Fruit fly (Drosophila melanogaster) whole organism, embryonic: ENCODE measurements around the gene CG4629.
A peak's percentile ranks its signal among the peaks of the same experiment; 100 is the strongest.

Experiments used
- CG10147 ChIP-seq: fragments of 200-800 bp; sonication (Bioruptor generic); optimal IDR thresholded peaks from 2 replicates; lab custom pipeline; 2019; ENCODE audit warnings: missing biosample characterization, mild to moderate bottlenecking, missing genetic modification characterization, moderate library complexity
- CG10543 ChIP-seq: fragments of 200-800 bp; sonication (Bioruptor generic); optimal IDR thresholded peaks from 3 replicates; lab custom pipeline; 2017; ENCODE audit warnings: missing biosample characterization, mild to moderate bottlenecking, missing genetic modification characterization, moderate library complexity
- CG10654 ChIP-seq: fragments of 200-800 bp; sonication (Bioruptor generic); optimal IDR thresholded peaks from 2 replicates; lab custom pipeline; 2016; ENCODE audit warnings: missing biosample characterization, missing genetic modification characterization
- CG12769 ChIP-seq: fragments of 200-800 bp; sonication (Bioruptor generic); optimal IDR thresholded peaks from 2 replicates; lab custom pipeline; 2019; ENCODE audit warnings: missing biosample characterization, mild to moderate bottlenecking, missing genetic modification characterization, moderate library complexity
- CG13775 ChIP-seq: fragments of 200-800 bp; sonication (Bioruptor generic); optimal IDR thresholded peaks from 3 replicates; lab custom pipeline; 2017; ENCODE audit warnings: missing biosample characterization, mild to moderate bottlenecking, missing genetic modification characterization
- CG15269 ChIP-seq: fragments of 200-800 bp; sonication (Bioruptor generic); optimal IDR thresholded peaks from 2 replicates; lab custom pipeline; 2018; ENCODE audit warnings: missing biosample characterization, mild to moderate bottlenecking, missing genetic modification characterization, moderate library complexity
- CG16815 ChIP-seq: fragments of 200-800 bp; sonication (Bioruptor generic); optimal IDR thresholded peaks from 3 replicates; lab custom pipeline; 2017; ENCODE audit warnings: missing biosample characterization, mild to moderate bottlenecking, missing genetic modification characterization
- CG17612 ChIP-seq: fragments of 200-800 bp; sonication (Bioruptor generic); IDR thresholded peaks from 2 replicates; pipeline ENCODE4 v1.3.6; 2022; ENCODE audit warnings: missing biosample characterization, missing genetic modification characterization
- CG2129 ChIP-seq: fragments of 200-800 bp; sonication (Bioruptor generic); IDR thresholded peaks from 2 replicates; pipeline ENCODE4 v1.3.6; 2022; ENCODE audit warnings: missing biosample characterization, missing genetic modification characterization; ENCODE audit not compliant: partially characterized antibody
- CG30431 ChIP-seq: fragments of 200-800 bp; sonication (Bioruptor generic); optimal IDR thresholded peaks from 2 replicates; lab custom pipeline; 2017; ENCODE audit warnings: missing biosample characterization, missing genetic modification characterization
- CG31441 ChIP-seq: fragments of 200-800 bp; sonication (Bioruptor generic); IDR thresholded peaks from 2 replicates; pipeline ENCODE4 v1.3.6; 2022; ENCODE audit warnings: missing biosample characterization, missing genetic modification characterization
- CG33557 ChIP-seq: fragments of 200-800 bp; sonication (Bioruptor generic); optimal IDR thresholded peaks from 2 replicates; lab custom pipeline; 2019; ENCODE audit warnings: missing biosample characterization, mild to moderate bottlenecking, missing genetic modification characterization, moderate library complexity
- CG3838 ChIP-seq: fragments of 200-800 bp; sonication (Bioruptor generic); optimal IDR thresholded peaks from 3 replicates; lab custom pipeline; 2016; ENCODE audit warnings: missing biosample characterization, missing genetic modification characterization
- CG3847 ChIP-seq: fragments of 200-800 bp; sonication (Bioruptor generic); IDR thresholded peaks from 2 replicates; pipeline ENCODE4 v1.3.6; 2022; ENCODE audit warnings: missing biosample characterization, missing genetic modification characterization
- CG4282 ChIP-seq: fragments of 200-800 bp; sonication (Bioruptor generic); optimal IDR thresholded peaks from 2 replicates; lab custom pipeline; 2016; ENCODE audit warnings: missing biosample characterization, missing genetic modification characterization
- CG4707 ChIP-seq: fragments of 200-800 bp; sonication (Bioruptor generic); optimal IDR thresholded peaks from 2 replicates; lab custom pipeline; 2018; ENCODE audit warnings: missing biosample characterization, mild to moderate bottlenecking, missing genetic modification characterization, moderate library complexity
- CG6272 ChIP-seq: fragments of 200-800 bp; sonication (Bioruptor generic); IDR thresholded peaks from 2 replicates; pipeline ENCODE4 v1.3.6; 2022; ENCODE audit warnings: missing biosample characterization, missing genetic modification characterization
- CG7786 ChIP-seq: fragments of 200-800 bp; sonication (Bioruptor generic); optimal IDR thresholded peaks from 2 replicates; lab custom pipeline; 2016; ENCODE audit warnings: missing biosample characterization, missing genetic modification characterization
- CkIIα-i1 ChIP-seq: fragments of 200-800 bp; sonication (Bioruptor generic); IDR thresholded peaks from 2 replicates; pipeline ENCODE4 v1.3.6; 2022; ENCODE audit warnings: missing biosample characterization, missing genetic modification characterization
- CrebB ChIP-seq: fragments of 200-800 bp; sonication (Bioruptor generic); optimal IDR thresholded peaks from 3 replicates; lab custom pipeline; 2018; ENCODE audit warnings: missing biosample characterization, mild to moderate bottlenecking, missing genetic modification characterization
- D ChIP-seq, 2 experiments: fragments of 200-800 bp in 1 of 2; fragments of >200 bp in 1 of 2; sonication (Bioruptor generic) in 1 of 2; optimal IDR thresholded peaks; 2 replicates in 1 of 2; 3 replicates in 1 of 2; lab custom pipeline; 2017; ENCODE audit warnings: mild to moderate bottlenecking in 1 of 2, missing biosample characterization in 1 of 2, missing genetic modification characterization in 1 of 2, missing genetic modification reagents in 1 of 2
- Doc3 ChIP-seq: fragments of 200-800 bp; sonication (Bioruptor generic); IDR thresholded peaks from 3 replicates; pipeline ENCODE4 v1.3.6; 2022; ENCODE audit warnings: missing biosample characterization, missing genetic modification characterization; ENCODE audit not compliant: partially characterized antibody
- HLH4C ChIP-seq: fragments of 200-800 bp; sonication (Bioruptor generic); IDR thresholded peaks from 3 replicates; pipeline ENCODE4 v1.3.6; 2022; ENCODE audit warnings: missing biosample characterization, missing genetic modification characterization; ENCODE audit not compliant: partially characterized antibody
- MESR4 ChIP-seq: fragments of 200-800 bp; sonication (Bioruptor generic); optimal IDR thresholded peaks from 2 replicates; lab custom pipeline; 2018; ENCODE audit warnings: missing biosample characterization, mild to moderate bottlenecking, missing genetic modification characterization, moderate library complexity
- Nf-YB ChIP-seq: fragments of 200-800 bp; sonication (Bioruptor generic); optimal IDR thresholded peaks from 3 replicates; lab custom pipeline; 2019; ENCODE audit warnings: missing biosample characterization, mild to moderate bottlenecking, missing genetic modification characterization, moderate library complexity
- Nf-YC ChIP-seq: fragments of 200-800 bp; optimal IDR thresholded peaks from 3 replicates; lab custom pipeline; 2019; ENCODE audit warnings: missing biosample characterization, mild to moderate bottlenecking, missing genetic modification characterization, moderate library complexity
- Rfx ChIP-seq: fragments of 200-800 bp; sonication (Bioruptor generic); IDR thresholded peaks from 2 replicates; pipeline ENCODE4 v1.3.6; 2022; ENCODE audit warnings: missing biosample characterization, missing genetic modification characterization
- Xrp1 ChIP-seq: fragments of 200-800 bp; sonication (Bioruptor generic); IDR thresholded peaks from 2 replicates; pipeline ENCODE4 v1.3.6; 2022; ENCODE audit warnings: missing biosample characterization, missing genetic modification characterization
- al ChIP-seq: fragments of 200-800 bp; sonication (Bioruptor generic); IDR thresholded peaks from 2 replicates; pipeline ENCODE4 v1.3.6; 2022; ENCODE audit warnings: missing biosample characterization, missing genetic modification characterization
- caup ChIP-seq: fragments of 200-800 bp; sonication (Bioruptor generic); optimal IDR thresholded peaks from 3 replicates; lab custom pipeline; 2017; ENCODE audit warnings: missing biosample characterization, mild to moderate bottlenecking, missing genetic modification characterization, moderate library complexity; ENCODE audit not compliant: severe bottlenecking
- chn ChIP-seq: fragments of 200-800 bp; sonication (Bioruptor generic); optimal IDR thresholded peaks from 2 replicates; lab custom pipeline; 2016; ENCODE audit warnings: missing biosample characterization, missing genetic modification characterization
- corto ChIP-seq: fragments of 200-800 bp; sonication (Bioruptor generic); optimal IDR thresholded peaks from 2 replicates; lab custom pipeline; 2016; ENCODE audit warnings: missing biosample characterization, mild to moderate bottlenecking, missing genetic modification characterization, moderate library complexity
- dimm ChIP-seq: fragments of 200-800 bp; sonication (Bioruptor generic); IDR thresholded peaks from 2 replicates; pipeline ENCODE4 v1.3.6; 2022; ENCODE audit warnings: missing biosample characterization, missing genetic modification characterization
- dm ChIP-seq: fragments of 200-800 bp; sonication (Bioruptor generic); optimal IDR thresholded peaks from 3 replicates; lab custom pipeline; 2016; ENCODE audit warnings: missing biosample characterization, missing genetic modification characterization
- dpn ChIP-seq, 2 experiments: fragments of 200-800 bp; sonication (Bioruptor generic); optimal IDR thresholded peaks; 3 replicates each; lab custom pipeline; 2016; ENCODE audit warnings: missing biosample characterization in 2 of 2, missing genetic modification characterization in 2 of 2
- ewg ChIP-seq: fragments of 200-800 bp; sonication (Bioruptor generic); optimal IDR thresholded peaks from 3 replicates; lab custom pipeline; 2017; ENCODE audit warnings: mild to moderate bottlenecking, missing biosample characterization, missing genetic modification reagents, missing genetic modification characterization
- fd3F ChIP-seq: fragments of 200-800 bp; sonication (Bioruptor generic); optimal IDR thresholded peaks from 2 replicates; lab custom pipeline; 2018; ENCODE audit warnings: missing biosample characterization, mild to moderate bottlenecking, missing genetic modification characterization, moderate library complexity
- gsb-n ChIP-seq: fragments of 200-800 bp; sonication (Bioruptor generic); optimal IDR thresholded peaks from 3 replicates; lab custom pipeline; 2018; ENCODE audit warnings: missing biosample characterization, mild to moderate bottlenecking, missing genetic modification characterization
- hb ChIP-seq: fragments of 200-800 bp; sonication (Bioruptor generic); IDR thresholded peaks from 3 replicates; pipeline ENCODE4 v1.3.6; 2022; ENCODE audit warnings: missing biosample characterization, missing genetic modification characterization; ENCODE audit not compliant: partially characterized antibody
- lilli ChIP-seq: fragments of 200-800 bp; sonication (Bioruptor generic); optimal IDR thresholded peaks from 3 replicates; lab custom pipeline; 2016; ENCODE audit warnings: missing biosample characterization, missing genetic modification characterization
- luna ChIP-seq: fragments of 200-800 bp; sonication (Bioruptor generic); optimal IDR thresholded peaks from 2 replicates; lab custom pipeline; 2016; ENCODE audit warnings: missing biosample characterization, missing genetic modification characterization
- mld ChIP-seq: fragments of 200-800 bp; sonication (Bioruptor generic); IDR thresholded peaks from 3 replicates; pipeline ENCODE4 v1.3.6; 2022; ENCODE audit warnings: missing biosample characterization, missing genetic modification characterization; ENCODE audit not compliant: partially characterized antibody
- odd ChIP-seq: fragments of 200-800 bp; sonication (Bioruptor generic); optimal IDR thresholded peaks from 2 replicates; lab custom pipeline; 2017; ENCODE audit warnings: missing biosample characterization, mild to moderate bottlenecking, missing genetic modification characterization
- pfk ChIP-seq: fragments of 200-800 bp; sonication (Bioruptor generic); optimal IDR thresholded peaks from 2 replicates; lab custom pipeline; 2018; ENCODE audit warnings: missing biosample characterization, mild to moderate bottlenecking, missing genetic modification characterization, moderate library complexity
- pnt ChIP-seq: fragments of 200-800 bp; sonication (Bioruptor generic); optimal IDR thresholded peaks from 3 replicates; lab custom pipeline; 2016; ENCODE audit warnings: missing biosample characterization, missing genetic modification characterization
- sens ChIP-seq: fragments of 200-800 bp; sonication (Bioruptor generic); peaks from one replicate; lab custom pipeline; 2016; ENCODE audit warnings: missing biosample characterization, missing genetic modification characterization
- stc ChIP-seq: fragments of 200-800 bp; sonication (Bioruptor generic); IDR thresholded peaks from 2 replicates; pipeline ENCODE4 v1.3.6; 2022; ENCODE audit warnings: missing biosample characterization, missing genetic modification characterization
- sug ChIP-seq: fragments of 200-800 bp; optimal IDR thresholded peaks from 2 replicates; lab custom pipeline; 2019; ENCODE audit warnings: missing biosample characterization, mild to moderate bottlenecking, missing genetic modification characterization, moderate library complexity
- yki ChIP-seq: fragments of >200 bp; optimal IDR thresholded peaks from 3 replicates; lab custom pipeline; 2018

CG4629 gene

dm6 chr2L:1077469-1077993 lies 24.8 kb downstream of the CG4629 start, which contains the start of the genes S and ast (continued):
- no peak for TF ChIP-seq lilli (GFP tag; lab: Kevin White, UChicago)
- TF ChIP-seq dpn (GFP tag; optimal IDR thresholded peaks at IDR 0.05; lab: Kevin White, UChicago) = peak; percentile 6 to 23
- TF ChIP-seq dm (GFP tag; lab: Kevin White, UChicago) = peak; percentile 93
- TF ChIP-seq Rfx = peak; percentile 62
- TF ChIP-seq chn (GFP tag; lab: Kevin White, UChicago) = peak; percentile 52
- peak; percentile 40 for TF ChIP-seq sug
- TF ChIP-seq corto (GFP tag; lab: Kevin White, UChicago) = no peak
- no peak for TF ChIP-seq gsb-n
- peak; percentile 91 for TF ChIP-seq Doc3 (GFP tag; lab: Robert Waterston, UW)
- peak; percentile 36 for TF ChIP-seq CG4282 (GFP tag; lab: Kevin White, UChicago)
- peak; percentile 59 for TF ChIP-seq CrebB
- no peak for TF ChIP-seq CG15269
- TF ChIP-seq CG17612 = no peak
- TF ChIP-seq pnt = no peak
- TF ChIP-seq CG13775 (GFP tag; lab: Kevin White, UChicago) = no peak
- TF ChIP-seq yki (lab: Kevin White, UChicago) = no peak
- peak; percentile 73 for TF ChIP-seq pfk (GFP tag; lab: Kevin White, UChicago)
- TF ChIP-seq sens (GFP tag; lab: Kevin White, UChicago) = peak; percentile 66
- no peak for TF ChIP-seq CG12769 (tag; lab: Kevin White, UChicago)
- no peak for TF ChIP-seq CkIIα-i1 (GFP tag; lab: Robert Waterston, UW)
- TF ChIP-seq luna (GFP tag; lab: Kevin White, UChicago) = no peak
- no peak for TF ChIP-seq CG10654 (GFP tag; lab: Kevin White, UChicago)
- no peak for TF ChIP-seq fd3F (GFP tag; lab: Kevin White, UChicago)
- TF ChIP-seq CG31441 (GFP tag; lab: Robert Waterston, UW) = 0 out of 2 replicates have a peak, but pooled peaks have one; percentile 28
- TF ChIP-seq Xrp1 (GFP tag; lab: Robert Waterston, UW) = peak; percentile 14; the same call in 1 of the 2 replicates
- TF ChIP-seq hb = peak; percentile 97
- TF ChIP-seq CG4707 (GFP tag; lab: Kevin White, UChicago) = peak; percentile 12
- TF ChIP-seq CG2129 (GFP tag; lab: Robert Waterston, UW) = peak; percentile 90
- peak; percentile 91 for TF ChIP-seq HLH4C (GFP tag; lab: Robert Waterston, UW)
- no peak for TF ChIP-seq CG3838 (GFP tag; lab: Kevin White, UChicago)
- TF ChIP-seq CG16815 (GFP tag; lab: Kevin White, UChicago) = no peak
- TF ChIP-seq mld (GFP tag; lab: Robert Waterston, UW) = peak; percentile 91
- no peak for TF ChIP-seq CG33557 (GFP tag; lab: Kevin White, UChicago)
- no peak for TF ChIP-seq Nf-YB (GFP tag; lab: Kevin White, UChicago)
- no peak for TF ChIP-seq odd (GFP tag; lab: Kevin White, UChicago)
- no peak for TF ChIP-seq CG10147 (GFP tag; lab: Kevin White, UChicago)
- TF ChIP-seq Nf-YC (tag; lab: Kevin White, UChicago) = peak; percentile 41
- 0 out of 2 replicates have a peak, but pooled peaks have one; percentile 34 for TF ChIP-seq al (GFP tag; lab: Robert Waterston, UW)
- TF ChIP-seq dimm (GFP tag; lab: Robert Waterston, UW) = no peak
- peak; percentile 88 for TF ChIP-seq MESR4 (GFP tag; lab: Kevin White, UChicago)
- TF ChIP-seq CG6272 (GFP tag; lab: Robert Waterston, UW) = peak; percentile 29; the same call in 1 of the 2 replicates
- TF ChIP-seq CG7786 = no peak
- TF ChIP-seq ewg = peak; percentile 41
- no peak for TF ChIP-seq CG30431 (GFP tag; lab: Kevin White, UChicago)
- TF ChIP-seq CG3847 = peak; percentile 69
- peak; percentile 3 for TF ChIP-seq caup (GFP tag; lab: Kevin White, UChicago)
- peak; percentile 40 for TF ChIP-seq CG10543
- TF ChIP-seq D (optimal IDR thresholded peaks at IDR 0.05; lab: Kevin White, UChicago) = peak; percentile 44
- peak; percentile 25 for TF ChIP-seq D (GFP tag; optimal IDR thresholded peaks at IDR 0.05; lab: Kevin White, UChicago)
- TF ChIP-seq stc (GFP tag; lab: Robert Waterston, UW) = 0 out of 2 replicates have a peak, but pooled peaks have one; percentile 8
